Worm (Caenorhabditis elegans): ENCODE measurements around the gene cyp-25A1.

cyp-25A1 gene

DNA sequence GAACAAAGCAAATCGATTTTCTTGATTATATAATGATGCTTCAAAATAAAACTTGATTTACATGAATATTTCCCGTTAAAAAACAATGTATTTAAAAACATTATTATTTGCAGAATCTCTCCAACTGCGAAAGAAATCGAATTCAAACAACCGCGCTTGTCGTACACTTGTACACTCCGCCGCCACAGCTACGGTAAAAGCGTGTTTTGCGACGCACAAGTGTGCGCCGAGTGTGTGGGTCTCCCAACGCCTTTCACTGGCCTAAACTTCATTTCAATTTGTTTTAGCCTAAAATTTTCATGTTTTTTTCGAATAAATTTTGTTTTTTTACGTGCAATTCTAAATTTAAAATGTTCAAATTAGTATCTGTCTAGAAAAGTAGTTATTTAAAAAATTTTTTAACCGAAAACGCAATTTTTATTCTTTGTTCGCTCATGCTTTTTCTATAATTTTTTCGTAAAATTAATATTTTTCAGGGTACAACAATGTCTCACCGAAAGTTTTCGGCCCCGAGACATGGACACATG, 35.0 kb downstream of the cyp-25A1 start, which contains the start of gene rpl-3 (continued):
- TF ChIP-seq ceh-27 (GFP tag; optimal IDR thresholded peaks at IDR 0.05): peak; percentile 100
- TF ChIP-seq K11D2.4 (GFP tag; IDR thresholded peaks at IDR 0.05): peak; percentile 100
- peak; percentile 100 for TF ChIP-seq B0336.3 (GFP tag; IDR thresholded peaks at IDR 0.05)
- peak; percentile 52 for TF ChIP-seq rpc-1 (optimal IDR thresholded peaks at IDR 0.05)
- peak; percentile 21 for TF ChIP-seq rpc-1 (tag; optimal IDR thresholded peaks at IDR 0.05)
- TF ChIP-seq let-526 (GFP tag; IDR thresholded peaks at IDR 0.05): peak; percentile 100
- peak; percentile 100 for TF ChIP-seq Y95B8A.8 (GFP tag; IDR thresholded peaks at IDR 0.05)
- peak; percentile 98 for TF ChIP-seq sea-2 (GFP tag; IDR thresholded peaks at IDR 0.05)
- TF ChIP-seq atf-7 (tag; optimal IDR thresholded peaks at IDR 0.05): peak; percentile 100
- peak; percentile 99 for TF ChIP-seq F23B12.7 (tag; optimal IDR thresholded peaks at IDR 0.05; ENCODE audit: insufficient read depth)
- TF ChIP-seq efl-1 (GFP tag; optimal IDR thresholded peaks at IDR 0.05): peak; percentile 100
- TF ChIP-seq hsf-1 (GFP tag; IDR thresholded peaks at IDR 0.05): peak; percentile 97
- TF ChIP-seq rec-8 (tag; optimal IDR thresholded peaks at IDR 0.05): peak; percentile 95 to 99
- TF ChIP-seq Y53F4B.3 (GFP tag; IDR thresholded peaks at IDR 0.05): peak; percentile 98
- TF ChIP-seq egl-18 (GFP tag; IDR thresholded peaks at IDR 0.05): peak; percentile 100
- peak; percentile 100 for TF ChIP-seq chd-7 (tag; optimal IDR thresholded peaks at IDR 0.05)
- peak; percentile 93 for TF ChIP-seq mes-4 (tag; optimal IDR thresholded peaks at IDR 0.05)
- TF ChIP-seq unc-130 (GFP tag; optimal IDR thresholded peaks at IDR 0.05): peak; percentile 98
- TF ChIP-seq dox-1 (GFP tag; IDR thresholded peaks at IDR 0.05): peak; percentile 100
- peak; percentile 100 for TF ChIP-seq K12H6.12 (tag; optimal IDR thresholded peaks at IDR 0.05)
- TF ChIP-seq ztf-6 (GFP tag; IDR thresholded peaks at IDR 0.05): peak; percentile 100
- peak; percentile 98 for TF ChIP-seq bed-2 (GFP tag; IDR thresholded peaks at IDR 0.05)
- peak; percentile 98 for TF ChIP-seq zfh-2 (GFP tag; conservative IDR thresholded peaks at IDR 0.05)
- TF ChIP-seq tbp1 (GFP tag; optimal IDR thresholded peaks at IDR 0.05): peak; percentile 85
- peak; percentile 99 for TF ChIP-seq ccch-3 (GFP tag; optimal IDR thresholded peaks at IDR 0.05)
- TF ChIP-seq ZK185.1 (tag; optimal IDR thresholded peaks at IDR 0.05; ENCODE audit: poor library complexity, severe bottlenecking): peak; percentile 99
- TF ChIP-seq cebp-1 (GFP tag; IDR thresholded peaks at IDR 0.05): peak; percentile 98
- TF ChIP-seq cebp-1 (tag; optimal IDR thresholded peaks at IDR 0.05): peak; percentile 100
- peak; percentile 94 for TF ChIP-seq egrh-3 (GFP tag; IDR thresholded peaks at IDR 0.05)
- peak; percentile 100 for TF ChIP-seq C17E4.6 (GFP tag; IDR thresholded peaks at IDR 0.05)
- TF ChIP-seq lir-1 (GFP tag; conservative IDR thresholded peaks at IDR 0.05): peak; percentile 100
- TF ChIP-seq Y53G8AR.9 (GFP tag; conservative IDR thresholded peaks at IDR 0.05): peak; percentile 100
- peak; percentile 99 for TF ChIP-seq F57C9.4 (tag; optimal IDR thresholded peaks at IDR 0.05)
- peak; percentile 94 for TF ChIP-seq attf-3 (GFP tag; conservative IDR thresholded peaks at IDR 0.05)
- TF ChIP-seq sptf-2 (GFP tag; optimal IDR thresholded peaks at IDR 0.05): peak; percentile 96
- peak; percentile 100 for TF ChIP-seq ceh-91 (GFP tag; IDR thresholded peaks at IDR 0.05)
- TF ChIP-seq mel-28 (tag; optimal IDR thresholded peaks at IDR 0.05; ENCODE audit: borderline replicate concordance): peak; percentile 93
- peak; percentile 100 for TF ChIP-seq ceh-79 (tag; optimal IDR thresholded peaks at IDR 0.05)
- TF ChIP-seq madf-8 (GFP tag; conservative IDR thresholded peaks at IDR 0.05): peak; percentile 96
- TF ChIP-seq Y56A3A.18 (GFP tag; IDR thresholded peaks at IDR 0.05): peak; percentile 100
- TF ChIP-seq ceh-100 (GFP tag; IDR thresholded peaks at IDR 0.05): peak; percentile 95
- TF ChIP-seq mxl-1 (tag; optimal IDR thresholded peaks at IDR 0.05): peak; percentile 92
- TF ChIP-seq F39B2.1 (GFP tag; IDR thresholded peaks at IDR 0.05): peak; percentile 98
- TF ChIP-seq tlf-1 (GFP tag; optimal IDR thresholded peaks at IDR 0.05): peak; percentile 100
- peak; percentile 68 for TF ChIP-seq nhr-179 (tag; optimal IDR thresholded peaks at IDR 0.05)
- TF ChIP-seq madf-6 (GFP tag; IDR thresholded peaks at IDR 0.05): peak; percentile 99
- TF ChIP-seq pha-4 (tag; optimal IDR thresholded peaks at IDR 0.05): peak; percentile 100
- peak; percentile 98 for TF ChIP-seq snpc-1.3 (tag; optimal IDR thresholded peaks at IDR 0.05; ENCODE audit: insufficient read depth)
